Worm (Caenorhabditis elegans): ENCODE results near the gene mam-3.
"Not testable (repeated sequence)": the region's sequence is repeated elsewhere in the genome, so short reads cannot be mapped to it uniquely, and the experiment has no call there.

DNA sequence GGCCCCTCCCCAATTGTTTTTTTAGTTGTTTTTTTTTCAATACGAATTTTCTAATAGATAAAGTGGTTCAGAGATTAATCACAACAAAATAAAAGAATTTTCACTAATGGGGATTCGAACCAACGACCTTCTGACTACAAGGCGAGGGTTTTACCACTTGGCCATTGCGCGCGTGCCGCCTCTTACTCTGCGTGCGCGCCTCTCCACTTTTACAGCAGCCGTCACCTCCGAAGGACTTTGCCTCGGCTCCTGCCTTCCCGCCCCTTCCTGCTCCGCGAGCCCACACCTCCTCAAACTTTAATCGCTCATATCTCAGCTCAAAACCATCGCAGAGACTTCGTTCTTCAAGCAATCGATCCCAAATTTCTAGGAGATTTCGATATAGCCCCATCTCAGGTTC lies 15.0 kb downstream of the mam-3 start:
- peak; percentile 56; the same call in 1 of the 2 replicates for TF ChIP-seq pha-4 (GFP tag; IDR thresholded peaks at IDR 0.05)
- not testable (repeated sequence) for TF ChIP-seq pha-4 (tag; optimal IDR thresholded peaks at IDR 0.05); ceh-32 (tag; optimal IDR thresholded peaks at IDR 0.05; ENCODE audit: poor library complexity)
